Fruit fly (Drosophila melanogaster) whole organism, embryonic: ENCODE measurements around the gene Pig1.

Experiments
- CG10321 ChIP-seq: fragments of 200-800 bp; sonication (Bioruptor generic); IDR thresholded peaks from 2 replicates; pipeline ENCODE4 v1.3.6; 2022; ENCODE audit warnings: missing biosample characterization, missing genetic modification characterization
- CG6683 ChIP-seq: fragments of 200-800 bp; sonication (Bioruptor generic); optimal IDR thresholded peaks from 2 replicates; lab custom pipeline; 2017; ENCODE audit warnings: missing biosample characterization, mild to moderate bottlenecking, missing genetic modification characterization, missing genetic modification reagents
- Lim3 ChIP-seq: fragments of 200-800 bp; sonication (Bioruptor generic); IDR thresholded peaks from 2 replicates; pipeline ENCODE4 v1.3.6; 2022; ENCODE audit warnings: missing biosample characterization, missing genetic modification characterization
- rib ChIP-seq: fragments of 200-800 bp; sonication (Bioruptor generic); IDR thresholded peaks from 2 replicates; pipeline ENCODE4 v1.3.6; 2022; ENCODE audit warnings: missing biosample characterization, missing genetic modification characterization
- vnd ChIP-seq: fragments of 200-800 bp; sonication (Bioruptor generic); IDR thresholded peaks from 3 replicates; pipeline ENCODE4 v1.3.6; 2022; ENCODE audit warnings: missing biosample characterization, missing genetic modification characterization; ENCODE audit not compliant: partially characterized antibody
- wor ChIP-seq: fragments of 200-800 bp; sonication (Bioruptor generic); IDR thresholded peaks from 2 replicates; pipeline ENCODE4 v1.3.6; 2022; ENCODE audit warnings: missing biosample characterization, missing genetic modification characterization

DNA sequence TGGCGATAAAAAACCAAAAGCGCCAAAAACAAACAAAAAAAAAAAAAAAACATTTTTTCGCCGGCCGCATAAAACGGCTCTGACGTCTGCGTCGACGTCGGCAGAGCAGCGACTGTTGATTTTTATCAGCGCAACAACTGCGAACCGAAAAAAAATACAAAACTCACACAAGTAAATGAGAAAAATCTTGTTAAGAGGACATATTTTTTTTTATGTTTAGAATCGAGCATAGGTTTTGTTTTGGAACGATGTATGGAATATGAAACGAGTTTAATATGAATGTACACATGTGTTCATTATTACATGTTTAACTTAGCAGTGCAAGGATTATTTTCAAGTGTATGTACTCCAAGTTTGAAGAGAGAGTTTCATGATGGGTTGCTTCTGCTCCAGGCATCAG lies 46.9 kb upstream of the Pig1 start:
- TF ChIP-seq vnd (no peak), CG6683 (GFP tag; lab: Kevin White, UChicago) (no peak), wor (GFP tag; lab: Robert Waterston, UW) (no peak), rib (GFP tag; lab: Robert Waterston, UW) (no peak), CG10321 (GFP tag; lab: Robert Waterston, UW) (no peak), Lim3 (GFP tag; lab: Robert Waterston, UW) (no peak)
